In genomic region chrX:8378312-8378711, ce11 we compare ENCODE assay signal across 8 worm cellular contexts.
A peak's percentile ranks its signal among the peaks of the same experiment; 100 is the strongest.
TF ChIP-seq lines count a peak whose summit lies in the region.

Gene tbc-18 (plus strand): TSS chrX:8378557.

TF ChIP-seq in whole organism, L1 larva, 84 proteins besides CTCF, POLR2A, EP300 and RAD21 (continues in another document):
- TF ChIP-seq lin-14 (GFP tag; optimal IDR thresholded peaks at IDR 0.05; lab: Kevin White, UChicago) = peak; percentile 91
- TF ChIP-seq zag-1 (tag; optimal IDR thresholded peaks at IDR 0.05; lab: Kevin White, UChicago) = no peak
- TF ChIP-seq nhr-28 (tag; optimal IDR thresholded peaks at IDR 0.05; lab: Kevin White, UChicago) = no peak
- TF ChIP-seq ceh-63 (GFP tag; optimal IDR thresholded peaks at IDR 0.05; lab: Kevin White, UChicago) = no peak
- TF ChIP-seq hlh-4 (tag; optimal IDR thresholded peaks at IDR 0.05; lab: Kevin White, UChicago) = no peak
- no peak for TF ChIP-seq tbx-2 (tag; optimal IDR thresholded peaks at IDR 0.05; lab: Kevin White, UChicago)
- TF ChIP-seq snpc-4 (tag; optimal IDR thresholded peaks at IDR 0.05; lab: Kevin White, UChicago) = no peak
- no peak for TF ChIP-seq nhr-90 (tag; optimal IDR thresholded peaks at IDR 0.05; lab: Kevin White, UChicago; ENCODE audit: poor library complexity)
- TF ChIP-seq hpl-2 (GFP tag; optimal IDR thresholded peaks at IDR 0.05; lab: Kevin White, UChicago) = no peak
- TF ChIP-seq nhr-12 (tag; optimal IDR thresholded peaks at IDR 0.05; lab: Kevin White, UChicago) = no peak
- TF ChIP-seq elt-2 (tag; optimal IDR thresholded peaks at IDR 0.05; lab: Kevin White, UChicago) = no peak
- TF ChIP-seq nhr-47 (tag; optimal IDR thresholded peaks at IDR 0.05; lab: Kevin White, UChicago) = peak; percentile 57

TF ChIP-seq in whole organism, L2 larva, 48 proteins besides CTCF, POLR2A, EP300 and RAD21 (continues in another document):
- TF ChIP-seq peb-1 (tag; optimal IDR thresholded peaks at IDR 0.05; lab: Kevin White, UChicago) = no peak
- no peak for TF ChIP-seq nhr-237 (tag; optimal IDR thresholded peaks at IDR 0.05; lab: Kevin White, UChicago)
- TF ChIP-seq Y55F3AM.14 (GFP tag; optimal IDR thresholded peaks at IDR 0.05; lab: Kevin White, UChicago) = peak; percentile 34
- TF ChIP-seq mab-5 (tag; optimal IDR thresholded peaks at IDR 0.05; lab: Kevin White, UChicago) = no peak
- no peak for TF ChIP-seq dmd-4 (tag; optimal IDR thresholded peaks at IDR 0.05; lab: Kevin White, UChicago)
- no peak for TF ChIP-seq sem-4 (tag; optimal IDR thresholded peaks at IDR 0.05; lab: Kevin White, UChicago)
- TF ChIP-seq sma-3 (GFP tag; optimal IDR thresholded peaks at IDR 0.05; lab: Kevin White, UChicago) = no peak
- no peak for TF ChIP-seq nhr-10 (tag; optimal IDR thresholded peaks at IDR 0.05; lab: Kevin White, UChicago)
- peak; percentile 45 for TF ChIP-seq sma-9 (GFP tag; optimal IDR thresholded peaks at IDR 0.05; lab: Kevin White, UChicago)
- TF ChIP-seq sma-9 (tag; optimal IDR thresholded peaks at IDR 0.05; lab: Kevin White, UChicago) = no peak
- TF ChIP-seq crh-2 (tag; optimal IDR thresholded peaks at IDR 0.05; lab: Kevin White, UChicago) = peak; percentile 79
- peak; percentile 73 for TF ChIP-seq C34F6.9 (tag; optimal IDR thresholded peaks at IDR 0.05; lab: Kevin White, UChicago)

TF ChIP-seq in whole organism, L3 larva, 47 proteins besides CTCF, POLR2A, EP300 and RAD21 (continues in another document):
- no peak for TF ChIP-seq nhr-77 (tag; optimal IDR thresholded peaks at IDR 0.05; lab: Kevin White, UChicago)
- TF ChIP-seq nhr-67 (tag; optimal IDR thresholded peaks at IDR 0.05; lab: Kevin White, UChicago) = no peak
- no peak for TF ChIP-seq nhr-25 (tag; optimal IDR thresholded peaks at IDR 0.05; lab: Kevin White, UChicago)
- TF ChIP-seq mdl-1 (tag; optimal IDR thresholded peaks at IDR 0.05; lab: Kevin White, UChicago) = no peak
- peak; percentile 54 for TF ChIP-seq skn-1 (tag; optimal IDR thresholded peaks at IDR 0.05; lab: Kevin White, UChicago)
- TF ChIP-seq daf-12 (tag; optimal IDR thresholded peaks at IDR 0.05; lab: Kevin White, UChicago) = no peak
- TF ChIP-seq egl-5 (tag; optimal IDR thresholded peaks at IDR 0.05; lab: Kevin White, UChicago) = no peak
- TF ChIP-seq ceh-28 (tag; optimal IDR thresholded peaks at IDR 0.05; lab: Kevin White, UChicago) = no peak
- TF ChIP-seq lin-39 (tag; optimal IDR thresholded peaks at IDR 0.05; lab: Kevin White, UChicago) = peak; percentile 61
- no peak for TF ChIP-seq elt-2 (tag; optimal IDR thresholded peaks at IDR 0.05; lab: Kevin White, UChicago)
- TF ChIP-seq nfya-1 (tag; optimal IDR thresholded peaks at IDR 0.05; lab: Kevin White, UChicago; ENCODE audit: insufficient read depth) = peak; percentile 82
- TF ChIP-seq nhr-23 (tag; optimal IDR thresholded peaks at IDR 0.05; lab: Kevin White, UChicago) = no peak

TF ChIP-seq in whole organism, L4 larva, 104 proteins besides CTCF, POLR2A, EP300 and RAD21 (continues in another document):
- TF ChIP-seq hlh-30 (tag; optimal IDR thresholded peaks at IDR 0.05; lab: Kevin White, UChicago; ENCODE audit: insufficient read depth) = peak; percentile 61
- TF ChIP-seq nhr-25 (tag; optimal IDR thresholded peaks at IDR 0.05; lab: Kevin White, UChicago; ENCODE audit: borderline replicate concordance, insufficient read depth) = no peak
- no peak for TF ChIP-seq Y75B8A.6 (GFP tag; IDR thresholded peaks at IDR 0.05; lab: Robert Waterston, UW)
- peak; percentile 68 for TF ChIP-seq fkh-10 (GFP tag; optimal IDR thresholded peaks at IDR 0.05; lab: Kevin White, UChicago)
- TF ChIP-seq lsy-2 (tag; optimal IDR thresholded peaks at IDR 0.05; lab: Kevin White, UChicago) = peak in 1 of 2 experiments; percentile 51
- TF ChIP-seq hmg-1.1 (GFP tag; IDR thresholded peaks at IDR 0.05; lab: Robert Waterston, UW) = peak; percentile 57; the same call in 1 of the 2 replicates
- TF ChIP-seq arid-1 (GFP tag; conservative IDR thresholded peaks at IDR 0.05; lab: Robert Waterston, UW) = 0 out of 2 replicates have a peak, but pooled peaks have one; percentile 22
- TF ChIP-seq nhr-76 (tag; optimal IDR thresholded peaks at IDR 0.05; lab: Kevin White, UChicago) = no peak
- no peak for TF ChIP-seq dpl-1 (GFP tag; optimal IDR thresholded peaks at IDR 0.05; lab: Kevin White, UChicago)
- peak; percentile 40 for TF ChIP-seq mes-2 (tag; optimal IDR thresholded peaks at IDR 0.05; lab: Kevin White, UChicago; ENCODE audit: poor library complexity, severe bottlenecking)

TF ChIP-seq in whole organism, early embryonic, 17 proteins besides CTCF, POLR2A, EP300 and RAD21:
- no peak for TF ChIP-seq B0310.2 (tag; optimal IDR thresholded peaks at IDR 0.05; lab: Kevin White, UChicago)
- TF ChIP-seq sea-1 (GFP tag; conservative IDR thresholded peaks at IDR 0.05; lab: Robert Waterston, UW) = no peak
- no peak for TF ChIP-seq tra-4 (tag; optimal IDR thresholded peaks at IDR 0.05; lab: Kevin White, UChicago)
- TF ChIP-seq F13C5.2 (tag; optimal IDR thresholded peaks at IDR 0.05; lab: Kevin White, UChicago) = peak; percentile 34

TF ChIP-seq in whole organism, late embryonic, 69 proteins besides CTCF, POLR2A, EP300 and RAD21:
- TF ChIP-seq ceh-18 (tag; optimal IDR thresholded peaks at IDR 0.05; lab: Kevin White, UChicago) (peak; percentile 41), ceh-31 (tag; optimal IDR thresholded peaks at IDR 0.05; lab: Kevin White, UChicago) (peak; percentile 66), unc-42 (tag; optimal IDR thresholded peaks at IDR 0.05; lab: Kevin White, UChicago) (peak; percentile 73), nfya-1 (tag; optimal IDR thresholded peaks at IDR 0.05; lab: Kevin White, UChicago) (peak; percentile 58), che-1 (tag; optimal IDR thresholded peaks at IDR 0.05; lab: Kevin White, UChicago) (no peak), ceh-6 (GFP tag; optimal IDR thresholded peaks at IDR 0.05; lab: Kevin White, UChicago) (no peak), tbx-2 (tag; optimal IDR thresholded peaks at IDR 0.05; lab: Kevin White, UChicago) (peak; percentile 37)

TF ChIP-seq in whole organism, mixed stage, embryonic, 35 proteins besides CTCF, POLR2A, EP300 and RAD21:
- TF ChIP-seq snpc-4 (tag; optimal IDR thresholded peaks at IDR 0.05; lab: Kevin White, UChicago) (no peak), ham-2 (GFP tag; optimal IDR thresholded peaks at IDR 0.05; lab: Kevin White, UChicago) (no peak), lin-32 (GFP tag; optimal IDR thresholded peaks at IDR 0.05; lab: Kevin White, UChicago) (no peak), cnd-1 (tag; optimal IDR thresholded peaks at IDR 0.05; lab: Kevin White, UChicago) (no peak), ces-1 (GFP tag; optimal IDR thresholded peaks at IDR 0.05; lab: Kevin White, UChicago) (peak; percentile 68)

TF ChIP-seq in whole organism, young adult, 124 proteins besides CTCF, POLR2A, EP300 and RAD21:
- TF ChIP-seq lin-35 (GFP tag; optimal IDR thresholded peaks at IDR 0.05; lab: Kevin White, UChicago) (peak in 1 of 3 experiments; percentile 2), ztf-3 (GFP tag; optimal IDR thresholded peaks at IDR 0.05; lab: Kevin White, UChicago) (no peak), nfyb-1 (GFP tag; IDR thresholded peaks at IDR 0.05; lab: Robert Waterston, UW) (no peak), bed-2 (GFP tag; IDR thresholded peaks at IDR 0.05; lab: Robert Waterston, UW) (no peak), nhr-80 (tag; optimal IDR thresholded peaks at IDR 0.05; lab: Kevin White, UChicago) (peak; percentile 12), ceh-100 (GFP tag; IDR thresholded peaks at IDR 0.05; lab: Robert Waterston, UW) (no peak), tbp1 (GFP tag; optimal IDR thresholded peaks at IDR 0.05; lab: Kevin White, UChicago) (peak; percentile 5), snpc-1.3 (tag; optimal IDR thresholded peaks at IDR 0.05; lab: Kevin White, UChicago; ENCODE audit: insufficient read depth) (no peak), ets-4 (GFP tag; optimal IDR thresholded peaks at IDR 0.05; lab: Kevin White, UChicago) (no peak), ztf-25 (GFP tag; IDR thresholded peaks at IDR 0.05; lab: Robert Waterston, UW) (no peak), F57C9.4 (tag; optimal IDR thresholded peaks at IDR 0.05; lab: Kevin White, UChicago) (no peak), cebp-1 (GFP tag; IDR thresholded peaks at IDR 0.05; lab: Robert Waterston, UW) (no peak), cebp-1 (tag; optimal IDR thresholded peaks at IDR 0.05; lab: Kevin White, UChicago) (peak; percentile 54), ztf-18 (tag; optimal IDR thresholded peaks at IDR 0.05; lab: Kevin White, UChicago) (no peak), akir-1 (GFP tag; optimal IDR thresholded peaks at IDR 0.05; lab: Kevin White, UChicago) (no peak), madf-10 (tag; optimal IDR thresholded peaks at IDR 0.05; lab: Kevin White, UChicago) (no peak), C06A6.2 (GFP tag; conservative IDR thresholded peaks at IDR 0.05; lab: Robert Waterston, UW) (no peak), K12H6.12 (tag; optimal IDR thresholded peaks at IDR 0.05; lab: Kevin White, UChicago) (peak; percentile 21)
TF ChIP-seq in whole organism, young adult: peak in this region for 5.
